Worm (Caenorhabditis elegans) whole organism, L4/young adult: Measurements from ENCODE around the gene mat-3.

Experiments used
- W03F9.2 ChIP-seq: fragments of 150-350 bp; optimal IDR thresholded peaks from 2 replicates; lab custom pipeline; 2014; ENCODE audit warnings: missing biosample characterization, missing genetic modification characterization
- dao-5 ChIP-seq: sonication (generic microtip); optimal IDR thresholded peaks from 2 replicates; lab custom pipeline; 2016; ENCODE audit warnings: missing genotype, missing genetic modification characterization, moderate library complexity, missing compliant biosample characterization
- him-1 ChIP-seq: sonication (generic microtip); optimal IDR thresholded peaks from 2 replicates; lab custom pipeline; 2016; ENCODE audit warnings: missing genotype, missing genetic modification reagents, missing genetic modification characterization, missing compliant biosample characterization

DNA sequence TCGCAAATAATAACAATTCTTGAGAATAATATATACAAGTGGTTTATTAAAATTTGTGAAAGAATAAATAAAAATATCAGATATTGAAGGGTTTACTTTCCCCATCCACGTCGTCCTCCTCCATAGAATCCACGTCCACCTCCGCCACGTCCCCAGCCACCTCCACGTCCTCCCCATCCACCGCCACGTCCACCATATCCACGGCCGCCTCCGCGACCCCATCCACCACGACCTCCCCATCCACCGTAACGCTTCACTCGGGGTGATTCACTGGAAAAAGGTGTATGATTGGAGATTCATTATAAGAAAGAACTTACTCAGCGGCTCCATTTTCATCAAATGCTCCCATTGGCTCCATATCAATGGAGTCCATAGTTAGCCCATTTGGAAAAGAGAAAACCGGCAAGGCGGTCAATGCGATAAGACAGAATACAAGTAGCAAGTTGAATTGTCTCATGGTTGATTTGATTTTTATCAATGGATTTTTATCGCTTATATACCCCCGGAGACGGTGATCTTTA lies 10.9 kb downstream of the mat-3 start, which contains the start of gene nlp-32:
- no peak for TF ChIP-seq dao-5 (tag; lab: Kevin White, UChicago)
- no peak for TF ChIP-seq him-1 (tag; lab: Kevin White, UChicago)
- no peak for TF ChIP-seq W03F9.2 (tag; lab: Kevin White, UChicago)
